Worm (Caenorhabditis elegans) whole organism, late embryonic: ENCODE results near the gene W06G6.15.

ENCODE experiments used
- C38D4.7 ChIP-seq: fragments of 200-800 bp; sonication (Bioruptor generic); optimal IDR thresholded peaks from 2 replicates; lab custom pipeline; 2018; ENCODE audit warnings: mild to moderate bottlenecking, missing genetic modification characterization, moderate library complexity, missing compliant biosample characterization
- T23F11.4 ChIP-seq: fragments of 200-800 bp; sonication (Bioruptor generic); optimal IDR thresholded peaks from 2 replicates; lab custom pipeline; 2018; ENCODE audit warnings: mild to moderate bottlenecking, missing genetic modification characterization, missing compliant biosample characterization
- ceh-22 ChIP-seq: sonication (generic microtip); optimal IDR thresholded peaks from 2 replicates; lab custom pipeline; 2017; ENCODE audit warnings: missing biosample characterization, missing genetic modification characterization
- ceh-34 ChIP-seq: sonication (generic microtip); optimal IDR thresholded peaks from 2 replicates; lab custom pipeline; 2016; ENCODE audit warnings: mild to moderate bottlenecking, missing genetic modification characterization, missing compliant biosample characterization
- ceh-45 ChIP-seq: fragments of 200-800 bp; sonication (Bioruptor generic); IDR thresholded peaks from 2 replicates; pipeline ENCODE4 v1.3.6; 2022; ENCODE audit warnings: missing genetic modification reagents, missing genetic modification characterization, missing compliant biosample characterization
- hlh-30 ChIP-seq: sonication (generic microtip); optimal IDR thresholded peaks from 2 replicates; lab custom pipeline; 2017; ENCODE audit warnings: antibody characterized with exemption, missing genetic modification characterization, missing compliant biosample characterization; ENCODE audit not compliant: insufficient read depth
- hlh-8 ChIP-seq: sonication (generic microtip); optimal IDR thresholded peaks from 2 replicates; lab custom pipeline; 2016; ENCODE audit warnings: missing genotype, missing genetic modification characterization, missing compliant biosample characterization
- lin-11 ChIP-seq: fragments of 200-800 bp; sonication (Bioruptor generic); optimal IDR thresholded peaks from 2 replicates; lab custom pipeline; 2018; ENCODE audit warnings: mild to moderate bottlenecking, missing genetic modification characterization, missing compliant biosample characterization
- nhr-11 ChIP-seq: fragments of 150-350 bp; optimal IDR thresholded peaks from 2 replicates; lab custom pipeline; 2014; ENCODE audit warnings: missing biosample characterization, missing genetic modification characterization
- pha-4 ChIP-seq: fragments of 150-350 bp; optimal IDR thresholded peaks from 2 replicates; lab custom pipeline; 2018; ENCODE audit warnings: missing biosample characterization, missing genetic modification reagents, missing genetic modification characterization
- pqm-1 ChIP-seq: sonication (generic microtip); optimal IDR thresholded peaks from 2 replicates; lab custom pipeline; 2016; ENCODE audit warnings: missing genetic modification characterization, missing compliant biosample characterization
- unc-55 ChIP-seq: sonication (generic microtip); optimal IDR thresholded peaks from 2 replicates; lab custom pipeline; 2017; ENCODE audit warnings: missing biosample characterization, missing genetic modification reagents, missing genetic modification characterization

- no peak for TF ChIP-seq ceh-34
- no peak for TF ChIP-seq hlh-8 (tag; lab: Kevin White, UChicago)
- TF ChIP-seq ceh-45 (GFP tag; lab: Robert Waterston, UW), result no peak
- TF ChIP-seq unc-55 (GFP tag; lab: Kevin White, UChicago), result no peak
- TF ChIP-seq T23F11.4 (GFP tag; lab: Kevin White, UChicago), result no peak
- no peak for TF ChIP-seq pha-4
- TF ChIP-seq pqm-1 (tag; lab: Kevin White, UChicago), result no peak
- no peak for TF ChIP-seq ceh-22
- no peak for TF ChIP-seq lin-11 (tag; lab: Kevin White, UChicago)
- no peak for TF ChIP-seq nhr-11 (tag; lab: Kevin White, UChicago)
- TF ChIP-seq C38D4.7 (GFP tag; lab: Kevin White, UChicago), result no peak
- no peak for TF ChIP-seq hlh-30
Observed at ce11 chrV:16682886-16683285, 28.5 kb downstream of the W06G6.15 start, which contains the start of gene srw-36.
